Worm (Caenorhabditis elegans) whole organism, late embryonic: ENCODE data around the gene C35B1.3.

ENCODE experiments used
- C08G9.2 ChIP-seq: sonication (generic microtip); optimal IDR thresholded peaks from 2 replicates; lab custom pipeline; 2016; ENCODE audit warnings: mild to moderate bottlenecking, missing genetic modification characterization, moderate library complexity, missing compliant biosample characterization
- F13H6.1 ChIP-seq: sonication (generic microtip); optimal IDR thresholded peaks from 2 replicates; lab custom pipeline; 2016; ENCODE audit warnings: missing genetic modification characterization, missing compliant biosample characterization
- K02D7.2 ChIP-seq: sonication (generic microtip); optimal IDR thresholded peaks from 2 replicates; lab custom pipeline; 2017; ENCODE audit warnings: mild to moderate bottlenecking, missing genetic modification characterization, missing compliant biosample characterization
- ahr-1 ChIP-seq: sonication (generic microtip); optimal IDR thresholded peaks from 2 replicates; lab custom pipeline; 2016; ENCODE audit warnings: missing genetic modification characterization, missing compliant biosample characterization
- ama-1 ChIP-seq: fragments of 150-350 bp; optimal IDR thresholded peaks from 2 replicates; lab custom pipeline; 2014
- ceh-14 ChIP-seq: sonication (generic microtip); optimal IDR thresholded peaks from 2 replicates; lab custom pipeline; 2016; ENCODE audit warnings: missing genotype, missing genetic modification characterization, missing compliant biosample characterization
- ceh-18 ChIP-seq: sonication (generic microtip); optimal IDR thresholded peaks from 2 replicates; lab custom pipeline; 2016; ENCODE audit warnings: missing genetic modification characterization, missing compliant biosample characterization
- ceh-2 ChIP-seq: sonication (generic microtip); optimal IDR thresholded peaks from 2 replicates; lab custom pipeline; 2016; ENCODE audit warnings: missing genotype, missing genetic modification characterization, missing compliant biosample characterization
- ceh-24 ChIP-seq: sonication (generic microtip); optimal IDR thresholded peaks from 2 replicates; lab custom pipeline; 2016; ENCODE audit warnings: mild to moderate bottlenecking, missing genetic modification characterization, missing compliant biosample characterization
- ceh-30 ChIP-seq: fragments of 150-350 bp; optimal IDR thresholded peaks from 2 replicates; lab custom pipeline; 2014; ENCODE audit warnings: missing biosample characterization, missing genetic modification characterization
- ceh-31 ChIP-seq: sonication (generic microtip); optimal IDR thresholded peaks from 2 replicates; lab custom pipeline; 2016; ENCODE audit warnings: missing genetic modification characterization, missing compliant biosample characterization
- ceh-34 ChIP-seq: sonication (generic microtip); optimal IDR thresholded peaks from 2 replicates; lab custom pipeline; 2016; ENCODE audit warnings: mild to moderate bottlenecking, missing genetic modification characterization, missing compliant biosample characterization
- ceh-48 ChIP-seq: sonication (generic microtip); optimal IDR thresholded peaks from 2 replicates; lab custom pipeline; 2016; ENCODE audit warnings: missing genetic modification characterization, inconsistent platforms, missing compliant biosample characterization
- ceh-9 ChIP-seq: sonication (generic microtip); optimal IDR thresholded peaks from 2 replicates; lab custom pipeline; 2016; ENCODE audit warnings: mild to moderate bottlenecking, missing genetic modification characterization, inconsistent platforms, missing compliant biosample characterization
- che-1 ChIP-seq: sonication (generic microtip); optimal IDR thresholded peaks from 2 replicates; lab custom pipeline; 2016; ENCODE audit warnings: mild to moderate bottlenecking, missing genetic modification characterization, missing compliant biosample characterization
- dve-1 ChIP-seq: sonication (generic microtip); optimal IDR thresholded peaks from 2 replicates; lab custom pipeline; 2017; ENCODE audit warnings: antibody characterized with exemption, mild to moderate bottlenecking, missing genetic modification characterization, missing compliant biosample characterization
- elt-2 ChIP-seq: sonication (generic microtip); optimal IDR thresholded peaks from 2 replicates; lab custom pipeline; 2016; ENCODE audit warnings: missing genetic modification reagents, missing genetic modification characterization, missing compliant biosample characterization
- elt-4 ChIP-seq: sonication (generic microtip); optimal IDR thresholded peaks from 2 replicates; lab custom pipeline; 2016; ENCODE audit warnings: missing genetic modification characterization, missing compliant biosample characterization
- fax-1 ChIP-seq: sonication (generic microtip); optimal IDR thresholded peaks from 2 replicates; lab custom pipeline; 2016; ENCODE audit warnings: missing genotype, missing genetic modification characterization, missing compliant biosample characterization
- fkh-10 ChIP-seq: fragments of 150-350 bp; optimal IDR thresholded peaks from 2 replicates; lab custom pipeline; 2014; ENCODE audit warnings: missing biosample characterization, missing genetic modification reagents, missing genetic modification characterization
- fkh-6 ChIP-seq: sonication (generic microtip); optimal IDR thresholded peaks from 2 replicates; lab custom pipeline; 2016; ENCODE audit warnings: missing genetic modification characterization, missing compliant biosample characterization
- gmeb-2 ChIP-seq: sonication (generic microtip); optimal IDR thresholded peaks from 2 replicates; lab custom pipeline; 2016; ENCODE audit warnings: missing genetic modification characterization, inconsistent platforms, missing compliant biosample characterization
- hlh-30 ChIP-seq: sonication (generic microtip); optimal IDR thresholded peaks from 2 replicates; lab custom pipeline; 2017; ENCODE audit warnings: antibody characterized with exemption, missing genetic modification characterization, missing compliant biosample characterization; ENCODE audit not compliant: insufficient read depth
- lin-11 ChIP-seq: fragments of 200-800 bp; sonication (Bioruptor generic); optimal IDR thresholded peaks from 2 replicates; lab custom pipeline; 2018; ENCODE audit warnings: mild to moderate bottlenecking, missing genetic modification characterization, missing compliant biosample characterization
- mec-3 ChIP-seq: sonication (generic microtip); optimal IDR thresholded peaks from 2 replicates; lab custom pipeline; 2016; ENCODE audit warnings: borderline replicate concordance, missing genetic modification characterization, missing compliant biosample characterization
- nfya-1 ChIP-seq: sonication (generic microtip); optimal IDR thresholded peaks from 2 replicates; lab custom pipeline; 2017; ENCODE audit warnings: missing genetic modification characterization, mild to moderate bottlenecking, missing compliant biosample characterization, antibody characterized with exemption, moderate library complexity
- nhr-232 ChIP-seq: sonication (generic microtip); optimal IDR thresholded peaks from 2 replicates; lab custom pipeline; 2016; ENCODE audit warnings: missing genetic modification characterization, missing compliant biosample characterization
- npax-4 ChIP-seq: sonication (generic microtip); optimal IDR thresholded peaks from 2 replicates; lab custom pipeline; 2016; ENCODE audit warnings: missing genetic modification characterization, missing compliant biosample characterization
- odd-2 ChIP-seq: sonication (generic microtip); optimal IDR thresholded peaks from 2 replicates; lab custom pipeline; 2017; ENCODE audit warnings: antibody characterized with exemption, mild to moderate bottlenecking, missing genetic modification characterization, missing compliant biosample characterization
- pat-9 ChIP-seq: fragments of 200-800 bp; sonication (Bioruptor generic); optimal IDR thresholded peaks from 2 replicates; lab custom pipeline; 2018; ENCODE audit warnings: mild to moderate bottlenecking, missing genetic modification characterization, moderate library complexity, missing compliant biosample characterization
- pha-2 ChIP-seq: sonication (generic microtip); optimal IDR thresholded peaks from 2 replicates; lab custom pipeline; 2017; ENCODE audit warnings: mild to moderate bottlenecking, missing genetic modification characterization, missing compliant biosample characterization
- pha-4 ChIP-seq: fragments of 150-350 bp; optimal IDR thresholded peaks from 2 replicates; lab custom pipeline; 2018; ENCODE audit warnings: missing biosample characterization, missing genetic modification reagents, missing genetic modification characterization
- ref-2 ChIP-seq: sonication (generic microtip); optimal IDR thresholded peaks from 2 replicates; lab custom pipeline; 2016; ENCODE audit warnings: missing genetic modification characterization, missing compliant biosample characterization
- rnt-1 ChIP-seq: sonication (generic microtip); optimal IDR thresholded peaks from 2 replicates; lab custom pipeline; 2016; ENCODE audit warnings: missing genetic modification characterization, missing compliant biosample characterization
- sdc-2 ChIP-seq: sonication (generic microtip); optimal IDR thresholded peaks from 2 replicates; lab custom pipeline; 2016; ENCODE audit warnings: missing genotype, missing genetic modification characterization, missing compliant biosample characterization
- tbx-2 ChIP-seq: sonication (generic microtip); optimal IDR thresholded peaks from 2 replicates; lab custom pipeline; 2016; ENCODE audit warnings: missing genetic modification characterization, missing compliant biosample characterization
- unc-3 ChIP-seq, 2 experiments: fragments of 200-800 bp in 1 of 2; sonication (Bioruptor generic) in 1 of 2; sonication (generic microtip) in 1 of 2; conservative IDR thresholded peaks in 1 of 2; optimal IDR thresholded peaks in 1 of 2; 2 replicates each; pipeline versions ENCODE4 v1.3.6 to Lab custom; 2016 to 2022; ENCODE audit warnings: missing compliant biosample characterization in 2 of 2, missing genetic modification characterization in 2 of 2, missing genetic modification reagents in 1 of 2
- unc-42 ChIP-seq: sonication (generic microtip); optimal IDR thresholded peaks from 2 replicates; lab custom pipeline; 2016; ENCODE audit warnings: missing genotype, missing genetic modification characterization, missing compliant biosample characterization
- unc-55 ChIP-seq: sonication (generic microtip); optimal IDR thresholded peaks from 2 replicates; lab custom pipeline; 2017; ENCODE audit warnings: missing biosample characterization, missing genetic modification reagents, missing genetic modification characterization
- unc-86 ChIP-seq: sonication (generic microtip); optimal IDR thresholded peaks from 2 replicates; lab custom pipeline; 2016; ENCODE audit warnings: missing genetic modification characterization, missing compliant biosample characterization
- zip-5 ChIP-seq: sonication (generic microtip); optimal IDR thresholded peaks from 2 replicates; lab custom pipeline; 2016; ENCODE audit warnings: missing genetic modification characterization, missing compliant biosample characterization

Gene C35B1.3

DNA sequence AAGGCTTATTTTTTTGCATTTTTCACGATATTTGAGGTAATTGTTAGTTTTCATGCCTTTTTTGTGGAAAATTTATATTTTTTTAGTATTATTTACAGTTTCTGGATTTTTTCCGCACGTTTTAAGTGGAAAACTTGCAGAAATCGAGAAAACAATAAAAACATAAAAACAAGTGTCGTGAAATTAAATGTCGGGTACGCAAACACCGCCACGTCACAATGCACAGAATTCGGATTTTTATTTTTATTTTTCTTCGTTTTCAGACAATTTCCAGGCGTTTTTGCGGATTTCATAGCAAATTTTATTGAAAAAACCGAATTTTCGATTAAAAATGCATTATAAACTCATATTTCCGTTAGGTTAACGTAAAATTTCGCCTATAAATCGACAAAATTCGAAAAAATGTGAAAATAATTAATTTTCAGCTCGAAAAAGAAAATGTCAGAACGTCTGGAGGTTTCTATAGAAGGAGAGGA, 4.9 kb downstream of the C35B1.3 start, which contains the start of gene C35B1.2:
Gene C35B1.2 (plus strand): TSS at position 426 of the 476 bp plus-strand sequence.
- TF ChIP-seq unc-3 (GFP tag; conservative IDR thresholded peaks at IDR 0.05; lab: Robert Waterston, UW) (no peak), unc-3 (tag; optimal IDR thresholded peaks at IDR 0.05; lab: Kevin White, UChicago) (no peak), nhr-232 (tag; lab: Kevin White, UChicago) (no peak), pat-9 (tag; lab: Kevin White, UChicago) (no peak), lin-11 (tag; lab: Kevin White, UChicago) (no peak), ceh-18 (tag; lab: Kevin White, UChicago) (no peak), F13H6.1 (tag; lab: Kevin White, UChicago) (no peak), unc-86 (no peak), fkh-10 (no peak), ceh-14 (tag; lab: Kevin White, UChicago) (no peak), hlh-30 (tag; lab: Kevin White, UChicago) (no peak)

- peak; percentile 74 for TF ChIP-seq nfya-1 (tag; lab: Kevin White, UChicago)
- TF ChIP-seq npax-4 (tag; lab: Kevin White, UChicago) = no peak
- no peak for TF ChIP-seq rnt-1 (tag; lab: Kevin White, UChicago)
- no peak for TF ChIP-seq odd-2 (tag; lab: Kevin White, UChicago)
- no peak for TF ChIP-seq sdc-2 (tag; lab: Kevin White, UChicago)
- no peak for TF ChIP-seq zip-5 (tag; lab: Kevin White, UChicago)
- TF ChIP-seq che-1 = no peak
- TF ChIP-seq ceh-24 (tag; lab: Kevin White, UChicago) = no peak
- TF ChIP-seq tbx-2 (tag; lab: Kevin White, UChicago) = peak; percentile 29
- no peak for TF ChIP-seq ama-1
- no peak for TF ChIP-seq lin-11 (tag; lab: Kevin White, UChicago)
- no peak for TF ChIP-seq pha-4
- TF ChIP-seq ceh-31 (tag; lab: Kevin White, UChicago) = peak; percentile 66
- TF ChIP-seq ceh-48 (tag; lab: Kevin White, UChicago) = peak; percentile 22
- TF ChIP-seq pha-2 = no peak
- TF ChIP-seq ceh-34 = peak; percentile 27
- TF ChIP-seq unc-55 (GFP tag; lab: Kevin White, UChicago) = peak; percentile 8
- TF ChIP-seq ceh-2 = peak; percentile 17
- no peak for TF ChIP-seq gmeb-2 (tag; lab: Kevin White, UChicago)
- TF ChIP-seq nhr-232 (tag; lab: Kevin White, UChicago) = no peak
- TF ChIP-seq C08G9.2 (tag; lab: Kevin White, UChicago) = peak; percentile 37
- TF ChIP-seq ref-2 = no peak
- no peak for TF ChIP-seq ceh-30 (tag; lab: Kevin White, UChicago)
- no peak for TF ChIP-seq fax-1
- no peak for TF ChIP-seq fkh-6 (tag; lab: Kevin White, UChicago)
- no peak for TF ChIP-seq elt-4
- TF ChIP-seq ceh-18 (tag; lab: Kevin White, UChicago) = peak; percentile 73
- peak; percentile 20 for TF ChIP-seq F13H6.1 (tag; lab: Kevin White, UChicago)
- no peak for TF ChIP-seq ahr-1 (tag; lab: Kevin White, UChicago)
- peak; percentile 17 for TF ChIP-seq unc-42 (tag; lab: Kevin White, UChicago)
- no peak for TF ChIP-seq K02D7.2 (tag; lab: Kevin White, UChicago)
- no peak for TF ChIP-seq ceh-9 (tag; lab: Kevin White, UChicago)
- no peak for TF ChIP-seq mec-3 (tag; lab: Kevin White, UChicago)
- TF ChIP-seq elt-2 = no peak
- peak; percentile 21 for TF ChIP-seq dve-1
Measured at ce11 chrIV:4093087-4093486, 12.1 kb downstream of the C35B1.3 start.
